Worm (Caenorhabditis elegans) whole organism, late embryonic: ENCODE results near the gene him-14.

Source experiments
- C38D4.7 ChIP-seq: fragments of 200-800 bp; sonication (Bioruptor generic); optimal IDR thresholded peaks from 2 replicates; lab custom pipeline; 2018; ENCODE audit warnings: mild to moderate bottlenecking, missing genetic modification characterization, moderate library complexity, missing compliant biosample characterization
- ama-1 ChIP-seq: fragments of 150-350 bp; optimal IDR thresholded peaks from 2 replicates; lab custom pipeline; 2014
- fkh-6 ChIP-seq: sonication (generic microtip); optimal IDR thresholded peaks from 2 replicates; lab custom pipeline; 2016; ENCODE audit warnings: missing genetic modification characterization, missing compliant biosample characterization

DNA sequence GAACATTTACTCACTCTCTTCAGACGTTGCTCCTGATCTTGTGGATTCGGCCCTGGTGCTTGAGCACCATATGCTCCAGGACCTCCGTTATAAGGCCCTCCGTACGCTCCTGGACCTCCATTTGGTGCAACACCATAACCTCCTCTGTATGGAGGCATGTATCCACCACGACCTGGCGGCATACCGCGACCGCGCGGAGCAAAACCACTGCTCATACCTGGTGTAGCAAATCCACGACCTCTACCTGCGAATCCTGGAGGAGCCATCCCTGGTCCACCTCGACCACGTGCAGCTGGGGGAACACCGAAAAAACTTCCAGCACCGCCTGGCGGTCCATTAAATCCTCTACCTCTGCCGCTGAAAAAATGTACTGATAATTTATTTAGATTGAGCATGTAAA is 20.3 kb downstream of the him-14 start:
- TF ChIP-seq fkh-6 (tag; lab: Kevin White, UChicago) (no peak), C38D4.7 (no peak), ama-1 (lab: Kevin White, UChicago) (no peak)
